Worm (Caenorhabditis elegans) whole organism, young adult: ENCODE results near the gene tbx-41.
A peak's percentile ranks its signal among the peaks of the same experiment; 100 is the strongest.

ENCODE experiments used
- B0019.2 ChIP-seq: fragments of 200-800 bp; sonication (Bioruptor generic); conservative IDR thresholded peaks from 2 replicates; pipeline ENCODE4 v1.3.6; 2022; ENCODE audit warnings: missing genetic modification reagents, missing genetic modification characterization, missing compliant biosample characterization
- B0261.1 ChIP-seq: sonication (generic microtip); optimal IDR thresholded peaks from 2 replicates; lab custom pipeline; 2016; ENCODE audit warnings: mild to moderate bottlenecking, missing genetic modification characterization, moderate library complexity, missing compliant biosample characterization
- C06A6.2 ChIP-seq: fragments of 200-800 bp; sonication (Bioruptor generic); conservative IDR thresholded peaks from 2 replicates; pipeline ENCODE4 v1.3.6; 2022; ENCODE audit warnings: missing genetic modification characterization, missing compliant biosample characterization
- F10E7.11 ChIP-seq: sonication (generic microtip); optimal IDR thresholded peaks from 2 replicates; lab custom pipeline; 2017; ENCODE audit warnings: mild to moderate bottlenecking, missing genetic modification characterization, moderate library complexity, missing compliant biosample characterization
- F22D6.2 ChIP-seq: sonication (generic microtip); optimal IDR thresholded peaks from 2 replicates; lab custom pipeline; 2016; ENCODE audit warnings: mild to moderate bottlenecking, missing genetic modification characterization, missing compliant biosample characterization
- F33H1.4 ChIP-seq: fragments of 200-800 bp; sonication (Bioruptor generic); IDR thresholded peaks from 2 replicates; pipeline ENCODE4 v1.3.6; 2022; ENCODE audit warnings: missing genetic modification reagents, missing genetic modification characterization, missing compliant biosample characterization
- F37B4.10 ChIP-seq: fragments of 200-800 bp; sonication (Bioruptor generic); IDR thresholded peaks from 2 replicates; pipeline ENCODE4 v1.3.6; 2022; ENCODE audit warnings: missing genetic modification characterization, missing compliant biosample characterization
- F55B11.4 ChIP-seq: sonication (generic microtip); optimal IDR thresholded peaks from 2 replicates; lab custom pipeline; 2016; ENCODE audit warnings: missing compliant biosample characterization, missing genetic modification characterization, borderline replicate concordance; ENCODE audit not compliant: insufficient read depth
- T07F8.4 ChIP-seq: sonication (generic microtip); optimal IDR thresholded peaks from 2 replicates; lab custom pipeline; 2016; ENCODE audit warnings: mild to moderate bottlenecking, missing genetic modification characterization, moderate library complexity, missing compliant biosample characterization
- Y53G8AR.9 ChIP-seq: fragments of 200-800 bp; sonication (Bioruptor generic); conservative IDR thresholded peaks from 2 replicates; pipeline ENCODE4 v1.3.6; 2022; ENCODE audit warnings: missing genetic modification reagents, missing genetic modification characterization, missing compliant biosample characterization
- Y79H2A.3 ChIP-seq: fragments of 200-800 bp; sonication (Bioruptor generic); conservative IDR thresholded peaks from 2 replicates; pipeline ENCODE4 v1.3.6; 2022; ENCODE audit warnings: missing genetic modification reagents, missing genetic modification characterization, missing compliant biosample characterization
- Y95B8A.8 ChIP-seq: fragments of 200-800 bp; sonication (Bioruptor generic); IDR thresholded peaks from 2 replicates; pipeline ENCODE4 v1.3.6; 2022; ENCODE audit warnings: missing genetic modification reagents, missing genetic modification characterization, missing compliant biosample characterization
- aptf-3 ChIP-seq: fragments of 200-800 bp; sonication (Bioruptor generic); IDR thresholded peaks from 2 replicates; pipeline ENCODE4 v1.3.6; 2022; ENCODE audit warnings: missing genetic modification characterization, missing compliant biosample characterization
- attf-5 ChIP-seq: fragments of 200-800 bp; sonication (Bioruptor generic); optimal IDR thresholded peaks from 2 replicates; lab custom pipeline; 2018; ENCODE audit warnings: mild to moderate bottlenecking, missing genetic modification characterization, missing compliant biosample characterization
- bed-1 ChIP-seq: fragments of 200-800 bp; sonication (Bioruptor generic); IDR thresholded peaks from 2 replicates; pipeline ENCODE4 v1.3.6; 2022; ENCODE audit warnings: missing genetic modification reagents, missing genetic modification characterization, missing compliant biosample characterization
- cebp-2 ChIP-seq: fragments of 200-800 bp; sonication (Bioruptor generic); IDR thresholded peaks from 2 replicates; pipeline ENCODE4 v1.3.6; 2022; ENCODE audit warnings: missing genetic modification characterization, missing compliant biosample characterization
- ceh-100 ChIP-seq: fragments of 200-800 bp; sonication (Bioruptor generic); IDR thresholded peaks from 2 replicates; pipeline ENCODE4 v1.3.6; 2022; ENCODE audit warnings: missing genetic modification reagents, missing genetic modification characterization, missing compliant biosample characterization
- ceh-27 ChIP-seq: fragments of 200-800 bp; sonication (Bioruptor generic); optimal IDR thresholded peaks from 2 replicates; lab custom pipeline; 2018; ENCODE audit warnings: mild to moderate bottlenecking, missing genetic modification characterization, moderate library complexity, missing compliant biosample characterization
- ceh-58 ChIP-seq: fragments of 200-800 bp; sonication (Bioruptor generic); IDR thresholded peaks from 2 replicates; pipeline ENCODE4 v1.3.6; 2022; ENCODE audit warnings: missing genetic modification characterization, missing compliant biosample characterization
- dox-1 ChIP-seq: fragments of 200-800 bp; sonication (Bioruptor generic); IDR thresholded peaks from 2 replicates; pipeline ENCODE4 v1.3.6; 2022; ENCODE audit warnings: missing genetic modification reagents, missing genetic modification characterization, missing compliant biosample characterization
- dpff-1 ChIP-seq: sonication (generic microtip); optimal IDR thresholded peaks from 2 replicates; lab custom pipeline; 2017; ENCODE audit warnings: mild to moderate bottlenecking, missing genetic modification characterization, missing compliant biosample characterization
- egl-18 ChIP-seq: fragments of 200-800 bp; sonication (Bioruptor generic); IDR thresholded peaks from 2 replicates; pipeline ENCODE4 v1.3.6; 2022; ENCODE audit warnings: missing genetic modification reagents, missing genetic modification characterization, missing compliant biosample characterization
- egrh-3 ChIP-seq: fragments of 200-800 bp; sonication (Bioruptor generic); IDR thresholded peaks from 2 replicates; pipeline ENCODE4 v1.3.6; 2022; ENCODE audit warnings: missing genetic modification reagents, missing genetic modification characterization, missing compliant biosample characterization
- ekl-4 ChIP-seq: fragments of 200-800 bp; sonication (Bioruptor generic); IDR thresholded peaks from 2 replicates; pipeline ENCODE4 v1.3.6; 2022; ENCODE audit warnings: missing genetic modification reagents, missing genetic modification characterization, missing compliant biosample characterization
- hlh-26 ChIP-seq: fragments of 200-800 bp; sonication (Bioruptor generic); conservative IDR thresholded peaks from 2 replicates; pipeline ENCODE4 v1.3.6; 2022; ENCODE audit warnings: missing genetic modification reagents, missing genetic modification characterization, missing compliant biosample characterization
- lag-1 ChIP-seq: fragments of 200-800 bp; sonication (Bioruptor generic); IDR thresholded peaks from 2 replicates; pipeline ENCODE4 v1.3.6; 2022; ENCODE audit warnings: missing genetic modification reagents, missing genetic modification characterization, missing compliant biosample characterization
- lin-35 ChIP-seq, 3 experiments: fragments of 150-350 bp in 2 of 3; sonication (generic microtip) in 1 of 3; optimal IDR thresholded peaks; 2 replicates each; lab custom pipeline; 2014 to 2018; ENCODE audit warnings: missing biosample characterization in 3 of 3, missing genetic modification characterization in 3 of 3, missing genetic modification reagents in 3 of 3
- madf-10 ChIP-seq: sonication (generic microtip); optimal IDR thresholded peaks from 2 replicates; lab custom pipeline; 2016; ENCODE audit warnings: mild to moderate bottlenecking, missing genetic modification characterization, missing compliant biosample characterization
- madf-3 ChIP-seq: fragments of 200-800 bp; sonication (Bioruptor generic); IDR thresholded peaks from 2 replicates; pipeline ENCODE4 v1.3.6; 2022; ENCODE audit warnings: missing genetic modification reagents, missing genetic modification characterization, missing compliant biosample characterization
- mcd-1 ChIP-seq: fragments of 200-800 bp; sonication (Bioruptor generic); IDR thresholded peaks from 2 replicates; pipeline ENCODE4 v1.3.6; 2022; ENCODE audit warnings: missing genetic modification reagents, missing genetic modification characterization, missing compliant biosample characterization
- nhr-80 ChIP-seq: sonication (generic microtip); optimal IDR thresholded peaks from 2 replicates; lab custom pipeline; 2016; ENCODE audit warnings: missing genetic modification characterization, missing compliant biosample characterization
- pha-4 ChIP-seq: fragments of 150-350 bp; sonication (generic microtip); optimal IDR thresholded peaks from 2 replicates; lab custom pipeline; 2014; ENCODE audit warnings: missing biosample characterization, missing genetic modification reagents, missing genetic modification characterization
- rcor-1 ChIP-seq: fragments of 200-800 bp; sonication (Bioruptor generic); IDR thresholded peaks from 2 replicates; pipeline ENCODE4 v1.3.6; 2022; ENCODE audit warnings: missing genetic modification reagents, missing genetic modification characterization, missing compliant biosample characterization
- unc-130 ChIP-seq: sonication (generic microtip); optimal IDR thresholded peaks from 2 replicates; lab custom pipeline; 2016; ENCODE audit warnings: missing genetic modification reagents, missing genetic modification characterization, missing compliant biosample characterization
- xnd-1 ChIP-seq: sonication (generic microtip); optimal IDR thresholded peaks from 2 replicates; lab custom pipeline; 2016; ENCODE audit warnings: missing genotype, missing genetic modification reagents, missing genetic modification characterization, missing compliant biosample characterization
- zfh-2 ChIP-seq: fragments of 200-800 bp; sonication (Bioruptor generic); conservative IDR thresholded peaks from 2 replicates; pipeline ENCODE4 v1.3.6; 2022; ENCODE audit warnings: missing genetic modification reagents, missing genetic modification characterization, missing compliant biosample characterization
- ztf-28 ChIP-seq: fragments of 200-800 bp; sonication (Bioruptor generic); IDR thresholded peaks from 2 replicates; pipeline ENCODE4 v1.3.6; 2022; ENCODE audit warnings: missing genetic modification reagents, missing genetic modification characterization, missing compliant biosample characterization

The tbx-41 gene

ce11 chrX:1848575-1848974 is 16.5 kb upstream of the tbx-41 start, which contains the start of gene ceh-41:
Gene ceh-41, minus strand, starts transcription at chrX:1848675.
- TF ChIP-seq F33H1.4 (GFP tag; lab: Robert Waterston, UW) (no peak), C06A6.2 (GFP tag; lab: Robert Waterston, UW) (no peak), F22D6.2 (tag; lab: Kevin White, UChicago) (no peak), ztf-28 (GFP tag; lab: Robert Waterston, UW) (no peak), xnd-1 (no peak), cebp-2 (GFP tag; lab: Robert Waterston, UW) (no peak), lag-1 (GFP tag; lab: Robert Waterston, UW) (no peak), attf-5 (GFP tag; lab: Kevin White, UChicago) (no peak), hlh-26 (GFP tag; lab: Robert Waterston, UW) (no peak), T07F8.4 (no peak), Y95B8A.8 (GFP tag; lab: Robert Waterston, UW) (no peak), madf-10 (no peak), ekl-4 (no peak), nhr-80 (no peak), ceh-58 (GFP tag; lab: Robert Waterston, UW) (no peak), B0019.2 (no peak), F55B11.4 (no peak)
- TF ChIP-seq, all 124 proteins: peak for 0

- TF ChIP-seq B0261.1 (tag; lab: Kevin White, UChicago) (no peak), egl-18 (GFP tag; lab: Robert Waterston, UW) (0 out of 2 replicates have a peak, but pooled peaks have one; percentile 32), lin-35 (GFP tag; optimal IDR thresholded peaks at IDR 0.05; lab: Kevin White, UChicago) (no peak), Y79H2A.3 (GFP tag; lab: Robert Waterston, UW) (no peak), F10E7.11 (tag; lab: Kevin White, UChicago) (no peak), dox-1 (GFP tag; lab: Robert Waterston, UW) (0 out of 2 replicates have a peak, but pooled peaks have one; percentile 11), cebp-2 (GFP tag; lab: Robert Waterston, UW) (0 out of 2 replicates have a peak, but pooled peaks have one; percentile 45), rcor-1 (GFP tag; lab: Robert Waterston, UW) (0 out of 2 replicates have a peak, but pooled peaks have one; percentile 13), zfh-2 (GFP tag; lab: Robert Waterston, UW) (peak; percentile 38; the same call in 1 of the 2 replicates), dpff-1 (tag; lab: Kevin White, UChicago) (no peak), C06A6.2 (GFP tag; lab: Robert Waterston, UW) (0 out of 2 replicates have a peak, but pooled peaks have one; percentile 24)
These were observed 14.5 kb upstream of the tbx-41 start for ce11 chrX:1850525-1850924.

DNA sequence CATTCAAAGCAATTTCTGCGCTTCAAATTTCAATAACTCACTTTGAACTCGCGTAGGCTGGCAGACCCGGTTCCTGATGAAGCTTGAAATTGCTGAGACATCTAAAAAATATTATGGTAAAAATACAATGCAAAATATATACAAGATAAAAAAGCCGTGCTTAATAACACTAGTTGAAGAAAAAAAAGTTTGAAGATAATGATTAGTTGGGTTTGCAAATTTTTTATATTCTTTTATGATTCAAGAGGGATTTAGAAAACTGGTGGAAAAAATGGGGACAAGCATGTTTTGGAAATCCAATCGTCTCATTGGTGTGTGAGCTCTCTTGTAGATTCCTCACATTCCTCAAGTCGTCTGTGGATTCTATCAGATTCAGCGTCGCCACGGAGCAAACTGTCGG is 12.4 kb upstream of the tbx-41 start, which contains the start of gene ceh-21:
Gene ceh-21 (minus strand): TSS at position 101 of the 400 bp plus-strand sequence.
- TF ChIP-seq bed-1 (GFP tag; lab: Robert Waterston, UW) (no peak), pha-4 (tag; lab: Kevin White, UChicago) (no peak), aptf-3 (no peak), ceh-27 (GFP tag; lab: Kevin White, UChicago) (no peak), rcor-1 (GFP tag; lab: Robert Waterston, UW) (no peak), F37B4.10 (GFP tag; lab: Robert Waterston, UW) (no peak), ceh-100 (no peak), F33H1.4 (GFP tag; lab: Robert Waterston, UW) (no peak), egrh-3 (GFP tag; lab: Robert Waterston, UW) (no peak), mcd-1 (GFP tag; lab: Robert Waterston, UW) (no peak)

DNA sequence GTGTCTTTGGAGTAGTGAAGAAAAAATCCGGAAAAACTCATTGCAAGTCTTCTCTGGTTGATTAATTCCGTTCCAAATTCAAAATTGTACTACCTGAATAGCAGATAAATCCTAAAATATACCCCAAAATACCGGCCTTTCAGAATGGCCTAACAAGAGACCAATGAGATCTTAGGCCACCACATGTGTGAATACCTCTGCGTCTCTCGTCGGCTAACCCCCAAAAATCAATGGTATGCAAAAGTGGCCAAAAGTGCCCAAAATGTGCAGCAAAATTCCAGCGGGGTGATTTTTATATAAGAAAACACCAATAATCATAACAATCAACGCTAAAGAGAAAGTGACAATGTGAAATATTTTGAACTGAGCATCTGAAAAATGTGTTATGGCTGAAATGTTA is 11.4 kb upstream of the tbx-41 start, which contains the start of gene T26C11.9:
Gene T26C11.9 (minus strand): TSS at position 254 of the 400 bp plus-strand sequence.
- TF ChIP-seq Y53G8AR.9 (GFP tag; lab: Robert Waterston, UW) (no peak), mcd-1 (GFP tag; lab: Robert Waterston, UW) (peak; percentile 14; the same call in 1 of the 2 replicates), unc-130 (GFP tag; lab: Kevin White, UChicago) (no peak), dox-1 (GFP tag; lab: Robert Waterston, UW) (no peak), ceh-27 (GFP tag; lab: Kevin White, UChicago) (peak; percentile 43), madf-3 (GFP tag; lab: Robert Waterston, UW) (no peak), attf-5 (GFP tag; lab: Kevin White, UChicago) (peak; percentile 21)
